Worm (Caenorhabditis elegans) whole organism, young adult: Measurements from ENCODE around the gene msp-58.

ENCODE experiments used
- F22D6.2 ChIP-seq: sonication (generic microtip); optimal IDR thresholded peaks from 2 replicates; lab custom pipeline; 2016; ENCODE audit warnings: mild to moderate bottlenecking, missing genetic modification characterization, missing compliant biosample characterization
- F49E8.2 ChIP-seq: sonication (generic microtip); optimal IDR thresholded peaks from 3 replicates; lab custom pipeline; 2017; ENCODE audit warnings: missing genetic modification characterization, mild to moderate bottlenecking, missing compliant biosample characterization, antibody characterized with exemption, moderate library complexity; ENCODE audit not compliant: insufficient read depth
- T26A5.8 ChIP-seq: sonication (generic microtip); optimal IDR thresholded peaks from 2 replicates; lab custom pipeline; 2016; ENCODE audit warnings: missing genetic modification characterization, missing compliant biosample characterization
- Y53G8AR.9 ChIP-seq: fragments of 200-800 bp; sonication (Bioruptor generic); conservative IDR thresholded peaks from 2 replicates; pipeline ENCODE4 v1.3.6; 2022; ENCODE audit warnings: missing genetic modification reagents, missing genetic modification characterization, missing compliant biosample characterization
- Y79H2A.3 ChIP-seq: fragments of 200-800 bp; sonication (Bioruptor generic); conservative IDR thresholded peaks from 2 replicates; pipeline ENCODE4 v1.3.6; 2022; ENCODE audit warnings: missing genetic modification reagents, missing genetic modification characterization, missing compliant biosample characterization
- hlh-12 ChIP-seq: sonication (generic microtip); optimal IDR thresholded peaks from 2 replicates; lab custom pipeline; 2016; ENCODE audit warnings: missing genetic modification characterization, missing compliant biosample characterization
- lsl-1 ChIP-seq: fragments of 200-800 bp; sonication (Bioruptor generic); optimal IDR thresholded peaks from 2 replicates; lab custom pipeline; 2018; ENCODE audit warnings: mild to moderate bottlenecking, missing genetic modification characterization, moderate library complexity, missing compliant biosample characterization
- tbx-9 ChIP-seq: sonication (generic microtip); optimal IDR thresholded peaks from 2 replicates; lab custom pipeline; 2016; ENCODE audit warnings: borderline replicate concordance, missing genetic modification characterization, inconsistent platforms, missing compliant biosample characterization
- xnd-1 ChIP-seq: sonication (generic microtip); optimal IDR thresholded peaks from 2 replicates; lab custom pipeline; 2016; ENCODE audit warnings: missing genotype, missing genetic modification reagents, missing genetic modification characterization, missing compliant biosample characterization

DNA sequence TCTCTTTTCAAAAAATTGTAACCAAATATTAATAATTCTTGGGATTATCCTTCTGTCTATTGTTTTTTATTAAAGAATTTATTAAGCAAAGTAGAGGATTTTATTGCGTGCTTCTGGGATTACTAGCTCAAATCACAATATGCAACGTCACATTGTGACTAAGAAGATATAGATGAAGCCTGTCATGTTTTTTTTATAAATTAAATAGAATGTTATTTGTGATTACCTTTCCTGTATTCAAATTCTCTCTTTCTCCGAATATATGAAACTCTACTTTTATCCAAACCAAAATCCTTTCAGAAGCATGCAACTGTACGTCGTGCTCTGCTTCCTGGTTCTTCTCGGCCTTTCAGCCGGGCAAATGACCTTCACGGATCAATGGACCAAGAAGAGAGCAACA, 17.8 kb upstream of the msp-58 start, which contains the start of gene nlp-47:
- TF ChIP-seq xnd-1 (tag; lab: Kevin White, UChicago) (no peak), tbx-9 (tag; lab: Kevin White, UChicago) (no peak), Y79H2A.3 (GFP tag; lab: Robert Waterston, UW) (no peak), lsl-1 (GFP tag; lab: Kevin White, UChicago) (no peak), F49E8.2 (tag; lab: Kevin White, UChicago) (no peak), F22D6.2 (tag; lab: Kevin White, UChicago) (no peak), Y53G8AR.9 (GFP tag; lab: Robert Waterston, UW) (no peak), hlh-12 (tag; lab: Kevin White, UChicago) (no peak), T26A5.8 (tag; lab: Kevin White, UChicago) (no peak)
